Worm (Caenorhabditis elegans): Measurements from ENCODE around the gene C34C12.7.

C34C12.7 gene

DNA sequence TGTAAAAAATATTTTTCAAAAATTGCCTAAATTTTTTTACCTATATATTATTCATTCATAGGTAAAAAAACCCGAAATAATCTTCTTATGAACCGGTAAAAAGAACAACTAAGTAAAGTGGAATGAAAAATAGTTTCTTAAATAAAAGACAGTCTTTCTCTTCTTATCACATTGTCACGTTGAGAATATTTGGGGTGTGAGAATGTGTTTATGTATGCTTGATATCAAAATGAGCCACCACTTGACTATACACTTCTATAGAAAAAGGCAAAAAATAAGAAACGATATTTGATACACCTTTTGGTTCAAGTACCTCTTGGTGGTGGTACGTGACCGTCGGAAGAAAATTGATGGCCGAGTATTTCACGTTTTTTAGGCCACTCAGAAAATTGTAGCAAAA, 31.4 kb upstream of the C34C12.7 start, which contains the start of gene hmit-1.3 (continued):
- TF ChIP-seq snpc-1.2 (GFP tag; IDR thresholded peaks at IDR 0.05), result no peak
- TF ChIP-seq mep-1 (tag; optimal IDR thresholded peaks at IDR 0.05), result no peak
- TF ChIP-seq nhr-28 (tag; optimal IDR thresholded peaks at IDR 0.05), result peak; percentile 25
- TF ChIP-seq unc-62 (GFP tag; optimal IDR thresholded peaks at IDR 0.05 in 1 of 2), result no peak
- TF ChIP-seq unc-62 (tag; optimal IDR thresholded peaks at IDR 0.05), result no peak
- no peak for TF ChIP-seq Y5F2A.4 (GFP tag; optimal IDR thresholded peaks at IDR 0.05)
- peak; percentile 20 for TF ChIP-seq pqm-1 (tag; optimal IDR thresholded peaks at IDR 0.05)
- TF ChIP-seq daf-12 (tag; optimal IDR thresholded peaks at IDR 0.05), result no peak
- TF ChIP-seq zfp-2 (tag; optimal IDR thresholded peaks at IDR 0.05), result no peak
- no peak for TF ChIP-seq F44E2.7 (GFP tag; IDR thresholded peaks at IDR 0.05)
- TF ChIP-seq nhr-42 (GFP tag; IDR thresholded peaks at IDR 0.05), result no peak
- no peak for TF ChIP-seq nhr-237 (tag; optimal IDR thresholded peaks at IDR 0.05)
- no peak for TF ChIP-seq aly-2 (tag; optimal IDR thresholded peaks at IDR 0.05)
- TF ChIP-seq fkh-10 (GFP tag; optimal IDR thresholded peaks at IDR 0.05), result no peak
- TF ChIP-seq F10B5.3 (tag; optimal IDR thresholded peaks at IDR 0.05), result no peak
- no peak for TF ChIP-seq ZK337.2 (GFP tag; IDR thresholded peaks at IDR 0.05)
- no peak for TF ChIP-seq zfp-3 (GFP tag; conservative IDR thresholded peaks at IDR 0.05)
- TF ChIP-seq nhr-11 (tag; optimal IDR thresholded peaks at IDR 0.05), result no peak
- TF ChIP-seq zip-2 (tag; optimal IDR thresholded peaks at IDR 0.05), result no peak
- TF ChIP-seq spr-1 (tag; optimal IDR thresholded peaks at IDR 0.05), result no peak
- no peak for TF ChIP-seq lir-3 (tag; optimal IDR thresholded peaks at IDR 0.05)
- no peak for TF ChIP-seq saeg-2 (GFP tag; IDR thresholded peaks at IDR 0.05)
- TF ChIP-seq gei-8 (GFP tag; optimal IDR thresholded peaks at IDR 0.05), result no peak
- no peak for TF ChIP-seq ama-1 (optimal IDR thresholded peaks at IDR 0.05)
- no peak for TF ChIP-seq lin-29 (GFP tag; IDR thresholded peaks at IDR 0.05)
- no peak for TF ChIP-seq snpc-4 (tag; optimal IDR thresholded peaks at IDR 0.05)
- no peak for TF ChIP-seq lsy-2 (tag; optimal IDR thresholded peaks at IDR 0.05)
- no peak for TF ChIP-seq F26F4.8 (GFP tag; conservative IDR thresholded peaks at IDR 0.05)
- TF ChIP-seq nhr-77 (tag; optimal IDR thresholded peaks at IDR 0.05), result no peak
- TF ChIP-seq T26A8.4 (GFP tag; IDR thresholded peaks at IDR 0.05), result no peak
- TF ChIP-seq skn-1 (tag; optimal IDR thresholded peaks at IDR 0.05), result no peak
- TF ChIP-seq lim-7 (GFP tag; IDR thresholded peaks at IDR 0.05), result no peak
- TF ChIP-seq daf-19 (GFP tag; conservative IDR thresholded peaks at IDR 0.05), result no peak
- TF ChIP-seq nhr-25 (tag; optimal IDR thresholded peaks at IDR 0.05; ENCODE audit: borderline replicate concordance, insufficient read depth), result no peak
- TF ChIP-seq hmg-1.1 (GFP tag; IDR thresholded peaks at IDR 0.05), result no peak

DNA sequence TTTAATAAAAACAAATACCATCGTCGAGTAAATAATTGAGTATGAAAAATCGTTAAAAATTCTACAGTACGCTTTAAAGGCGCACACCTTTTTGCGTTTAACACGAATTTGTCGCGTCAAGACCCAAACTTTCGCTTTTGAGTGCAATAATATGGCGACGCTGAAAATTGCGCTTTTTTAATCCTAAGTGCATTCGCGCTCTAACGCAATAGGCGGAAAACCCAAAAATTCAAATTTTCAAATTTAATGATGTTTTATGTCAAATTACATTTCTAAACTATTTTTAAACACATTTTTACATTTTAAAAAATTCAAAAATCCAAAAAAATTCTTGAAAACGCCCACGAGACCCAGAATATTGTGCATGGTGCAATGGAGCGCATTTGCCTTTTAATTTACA, 23.7 kb upstream of the C34C12.7 start:
- no peak for TF ChIP-seq rbr-2 (tag; optimal IDR thresholded peaks at IDR 0.05)
- peak; percentile 46 for TF ChIP-seq lin-38 (GFP tag; IDR thresholded peaks at IDR 0.05)

DNA sequence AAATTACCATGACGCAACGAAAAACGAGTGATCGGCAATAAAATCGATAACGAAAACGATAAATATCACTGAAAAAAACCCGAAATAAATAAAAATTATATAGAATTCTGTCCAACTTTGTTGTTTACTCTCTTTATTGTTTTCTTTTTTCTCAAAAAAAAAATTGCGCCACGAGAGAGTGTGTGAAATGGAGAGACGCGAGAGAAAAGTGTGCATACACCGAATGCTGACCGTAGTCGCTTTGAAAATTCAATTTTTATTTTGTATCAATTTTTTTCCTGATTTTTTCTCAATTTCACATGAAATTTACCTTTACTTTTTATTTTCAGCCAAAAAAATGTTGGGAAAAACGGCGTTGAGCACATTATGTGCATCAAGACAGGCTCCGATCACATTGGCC, 21.8 kb upstream of the C34C12.7 start, which contains the start of the genes M01F1.4 and mrpl-35:
Gene M01F1.4, minus strand, starts transcription at position 126 of the 400 bp plus-strand sequence.
Gene mrpl-35, plus strand, starts transcription at position 330 of the 400 bp plus-strand sequence.
- TF ChIP-seq unc-130 (GFP tag; optimal IDR thresholded peaks at IDR 0.05), result peak; percentile 66
- peak in 1 of 2 experiments; percentile 25 for TF ChIP-seq daf-16 (GFP tag; optimal IDR thresholded peaks at IDR 0.05)
- TF ChIP-seq daf-16 (tag; optimal IDR thresholded peaks at IDR 0.05), result peak; percentile 91
- no peak for TF ChIP-seq ceh-82 (tag; optimal IDR thresholded peaks at IDR 0.05)
- peak; percentile 7 for TF ChIP-seq nhr-28 (tag; optimal IDR thresholded peaks at IDR 0.05)
- TF ChIP-seq mes-2 (tag; optimal IDR thresholded peaks at IDR 0.05; ENCODE audit: poor library complexity, severe bottlenecking), result peak; percentile 72
- peak; percentile 36 for TF ChIP-seq hlh-30 (tag; optimal IDR thresholded peaks at IDR 0.05; ENCODE audit: insufficient read depth)
- TF ChIP-seq aha-1 (tag), result peak; percentile 85
- peak; percentile 27; the same call in 1 of the 2 replicates for TF ChIP-seq dmd-6 (GFP tag; IDR thresholded peaks at IDR 0.05)
- no peak for TF ChIP-seq sdz-12 (GFP tag; optimal IDR thresholded peaks at IDR 0.05)
- TF ChIP-seq nhr-6 (tag; optimal IDR thresholded peaks at IDR 0.05), result peak; percentile 36
- peak; percentile 25 for TF ChIP-seq rbr-2 (tag; optimal IDR thresholded peaks at IDR 0.05)
- TF ChIP-seq dve-1 (tag; optimal IDR thresholded peaks at IDR 0.05; ENCODE audit: insufficient read depth), result peak; percentile 57
- peak; percentile 57 for TF ChIP-seq lin-38 (GFP tag; IDR thresholded peaks at IDR 0.05)
- peak in 1 of 2 experiments; percentile 97 for TF ChIP-seq lsy-2 (tag; optimal IDR thresholded peaks at IDR 0.05)
- peak; percentile 64 for TF ChIP-seq dpl-1 (GFP tag; optimal IDR thresholded peaks at IDR 0.05)
- no peak for TF ChIP-seq saeg-2 (GFP tag; IDR thresholded peaks at IDR 0.05)
- TF ChIP-seq mep-1 (tag; optimal IDR thresholded peaks at IDR 0.05), result peak; percentile 46
- peak; percentile 14 for TF ChIP-seq ztf-7 (tag; optimal IDR thresholded peaks at IDR 0.05)
- no peak for TF ChIP-seq F44E2.7 (GFP tag; IDR thresholded peaks at IDR 0.05)
- TF ChIP-seq spr-1 (tag; optimal IDR thresholded peaks at IDR 0.05), result no peak
- TF ChIP-seq pha-4 (GFP tag; IDR thresholded peaks at IDR 0.05), result no peak
- peak; percentile 74 for TF ChIP-seq pha-4 (tag; optimal IDR thresholded peaks at IDR 0.05)
